Worm (Caenorhabditis elegans) whole organism, L1 larva: ENCODE results near the gene clec-150.

Source experiments
- ama-1 ChIP-seq: fragments of 150-350 bp; optimal IDR thresholded peaks from 2 replicates; lab custom pipeline; 2014
- efl-1 ChIP-seq, 4 experiments: fragments of 150-350 bp; optimal IDR thresholded peaks in 3 of 4; peaks in 1 of 4; 1 replicate in 1 of 4; 2 replicates in 3 of 4; lab custom pipeline; 2014; ENCODE audit warnings: missing biosample characterization in 2 of 4, missing genetic modification characterization in 2 of 4, missing genetic modification reagents in 2 of 4
- elt-3 ChIP-seq, 6 experiments: fragments of 150-350 bp in 1 of 6; sonication (generic microtip); optimal IDR thresholded peaks; 2 replicates each; lab custom pipeline; 2017 to 2018; ENCODE audit warnings: missing biosample characterization in 6 of 6, missing genetic modification characterization in 6 of 6, inconsistent platforms in 1 of 6
- jun-1 ChIP-seq: fragments of 150-350 bp; optimal IDR thresholded peaks from 2 replicates; lab custom pipeline; 2014; ENCODE audit warnings: missing biosample characterization, missing genetic modification reagents, missing genetic modification characterization
- lir-3 ChIP-seq: sonication (generic microtip); optimal IDR thresholded peaks from 2 replicates; lab custom pipeline; 2016; ENCODE audit warnings: mild to moderate bottlenecking, missing genetic modification characterization, moderate library complexity, missing compliant biosample characterization; ENCODE audit not compliant: poor library complexity
- mdl-1 ChIP-seq, 2 experiments: fragments of 150-350 bp; optimal IDR thresholded peaks; 2 replicates each; lab custom pipeline; 2014 to 2017; ENCODE audit warnings: missing biosample characterization in 2 of 2, missing genetic modification characterization in 2 of 2, inconsistent platforms in 1 of 2
- nhr-28 ChIP-seq: fragments of 150-350 bp; optimal IDR thresholded peaks from 2 replicates; lab custom pipeline; 2014; ENCODE audit warnings: missing biosample characterization, missing genetic modification characterization
- nhr-76 ChIP-seq: sonication (generic microtip); optimal IDR thresholded peaks from 2 replicates; lab custom pipeline; 2017; ENCODE audit warnings: missing biosample characterization, missing genetic modification characterization
- unc-130 ChIP-seq: fragments of 150-350 bp; optimal IDR thresholded peaks from 2 replicates; lab custom pipeline; 2017; ENCODE audit warnings: missing biosample characterization, missing genetic modification characterization, inconsistent platforms
- unc-86 ChIP-seq: sonication (generic microtip); optimal IDR thresholded peaks from 2 replicates; lab custom pipeline; 2016; ENCODE audit warnings: missing genetic modification characterization, missing compliant biosample characterization
- ztf-4 ChIP-seq: fragments of 150-350 bp; optimal IDR thresholded peaks from 2 replicates; lab custom pipeline; 2014; ENCODE audit warnings: missing biosample characterization, missing genetic modification characterization

- TF ChIP-seq ztf-4, result no peak
- no peak for TF ChIP-seq ama-1 (lab: Kevin White, UChicago)
- TF ChIP-seq efl-1 (optimal IDR thresholded peaks at IDR 0.05; lab: Kevin White, UChicago), result no peak
- TF ChIP-seq efl-1 (GFP tag; optimal IDR thresholded peaks at IDR 0.05 in 1 of 2; lab: Kevin White, UChicago), result no peak
- TF ChIP-seq unc-130 (tag; lab: Kevin White, UChicago), result no peak
- TF ChIP-seq elt-3 (tag; optimal IDR thresholded peaks at IDR 0.05; lab: Kevin White, UChicago), result no peak
- no peak for TF ChIP-seq unc-86 (tag; lab: Kevin White, UChicago)
- TF ChIP-seq lir-3 (tag; lab: Kevin White, UChicago), result no peak
- no peak for TF ChIP-seq jun-1 (tag; lab: Kevin White, UChicago)
- no peak for TF ChIP-seq nhr-28 (tag; lab: Kevin White, UChicago)
- TF ChIP-seq nhr-76, result no peak
- no peak for TF ChIP-seq mdl-1 (tag; optimal IDR thresholded peaks at IDR 0.05; lab: Kevin White, UChicago)
Measured at ce11 chrIII:1051877-1052276, 49.4 kb downstream of the clec-150 start.
